Fruit fly (Drosophila melanogaster): ENCODE data around the gene Rpt3.

Gene Rpt3

DNA sequence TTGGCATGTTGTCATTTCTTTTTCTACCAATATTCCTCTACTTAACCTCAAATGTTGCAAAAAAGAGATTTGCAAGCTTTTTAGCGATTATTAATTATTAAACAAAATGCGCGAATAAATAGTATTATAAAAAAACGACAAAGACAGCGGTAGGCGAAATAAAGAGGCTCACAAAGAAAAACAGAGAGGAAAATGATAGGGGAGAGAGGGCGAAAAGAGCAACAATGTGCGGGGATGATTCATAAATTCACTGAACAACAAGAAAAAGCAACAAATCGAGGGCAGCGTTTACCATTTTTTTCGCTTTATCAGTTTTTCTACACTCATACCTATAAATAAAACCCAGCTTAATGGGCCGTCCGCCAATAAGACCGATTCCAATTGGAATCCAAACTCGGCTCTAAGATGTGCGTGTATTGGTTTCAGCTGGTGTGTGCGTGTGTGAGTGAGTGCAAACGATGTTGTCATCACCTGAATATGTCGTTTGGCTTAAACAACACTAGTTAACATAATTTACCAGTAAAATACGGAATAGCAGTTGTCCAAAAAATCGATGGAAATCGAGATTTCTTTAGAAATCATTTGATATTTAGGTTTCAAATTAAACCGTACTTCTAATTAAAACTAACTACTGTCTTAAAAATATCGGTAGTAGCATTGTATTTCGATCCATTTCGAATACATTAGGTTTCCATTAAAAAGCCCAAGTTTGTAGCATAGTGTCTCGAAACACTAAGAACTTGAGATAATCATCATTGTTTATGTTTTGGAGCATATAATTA is 31.1 kb downstream of the Rpt3 start (continued):
- TF ChIP-seq HmgZ (tag; optimal IDR thresholded peaks at IDR 0.05) (no peak), sob (GFP tag; IDR thresholded peaks at IDR 0.05) (no peak), bcd (GFP tag; optimal IDR thresholded peaks at IDR 0.05) (peak; percentile 11), gfzf (GFP tag; optimal IDR thresholded peaks at IDR 0.05) (no peak), phol (tag; optimal IDR thresholded peaks at IDR 0.05) (peak; percentile 7), CG12299 (tag; optimal IDR thresholded peaks at IDR 0.05) (no peak), dmrt99B (tag; optimal IDR thresholded peaks at IDR 0.05) (peak; percentile 19), CG4707 (GFP tag; optimal IDR thresholded peaks at IDR 0.05) (no peak), CG32767 (GFP tag; IDR thresholded peaks at IDR 0.05) (no peak), ssp (GFP tag; IDR thresholded peaks at IDR 0.05) (no peak), ftz-f1 (GFP tag; optimal IDR thresholded peaks at IDR 0.05) (no peak), HLHmδ (GFP tag; optimal IDR thresholded peaks at IDR 0.05) (no peak), pb (GFP tag; optimal IDR thresholded peaks at IDR 0.05) (no peak), Ssrp (tag; optimal IDR thresholded peaks at IDR 0.05) (no peak), sna (GFP tag; IDR thresholded peaks at IDR 0.05; ENCODE audit: partially characterized antibody) (no peak), bbx (GFP tag; IDR thresholded peaks at IDR 0.05; ENCODE audit: partially characterized antibody) (no peak), CG4328 (GFP tag; optimal IDR thresholded peaks at IDR 0.05) (no peak), lov (optimal IDR thresholded peaks at IDR 0.05) (no peak), lov (GFP tag; IDR thresholded peaks at IDR 0.05) (no peak), her (GFP tag; optimal IDR thresholded peaks at IDR 0.05) (no peak), CG31388 (GFP tag; optimal IDR thresholded peaks at IDR 0.05) (no peak), CG1792 (GFP tag; optimal IDR thresholded peaks at IDR 0.05) (no peak), crol (GFP tag; IDR thresholded peaks at IDR 0.05) (no peak), CG4617 (GFP tag; optimal IDR thresholded peaks at IDR 0.05; ENCODE audit: borderline replicate concordance) (no peak), bsh (GFP tag; optimal IDR thresholded peaks at IDR 0.05) (no peak), ems (GFP tag; optimal IDR thresholded peaks at IDR 0.05) (no peak), CG12219 (GFP tag; optimal IDR thresholded peaks at IDR 0.05) (no peak), Sox100B (GFP tag; optimal IDR thresholded peaks at IDR 0.05) (no peak), Atf3 (GFP tag; optimal IDR thresholded peaks at IDR 0.05) (no peak), corto (GFP tag; optimal IDR thresholded peaks at IDR 0.05) (no peak), Lim3 (GFP tag; IDR thresholded peaks at IDR 0.05) (no peak), CG32772 (GFP tag; IDR thresholded peaks at IDR 0.05) (no peak), Max (GFP tag; optimal IDR thresholded peaks at IDR 0.05) (no peak), CG2712 (tag; optimal IDR thresholded peaks at IDR 0.05) (peak; percentile 28), YL-1 (GFP tag; optimal IDR thresholded peaks at IDR 0.05) (no peak), jigr1 (GFP tag; IDR thresholded peaks at IDR 0.05) (no peak), CG12391 (tag; optimal IDR thresholded peaks at IDR 0.05) (no peak), dysf (GFP tag; IDR thresholded peaks at IDR 0.05) (peak; percentile 31; the same call in 1 of the 3 replicates), pfk (GFP tag; optimal IDR thresholded peaks at IDR 0.05) (no peak), az2 (GFP tag; optimal IDR thresholded peaks at IDR 0.05) (no peak), Neu2 (GFP tag; optimal IDR thresholded peaks at IDR 0.05; ENCODE audit: borderline replicate concordance) (no peak), CG7963 (GFP tag; IDR thresholded peaks at IDR 0.05; ENCODE audit: partially characterized antibody) (no peak), CG14441 (GFP tag; IDR thresholded peaks at IDR 0.05) (no peak), row (GFP tag; IDR thresholded peaks at IDR 0.05) (peak; percentile 42; the same call in 1 of the 3 replicates), CG12942 (GFP tag; optimal IDR thresholded peaks at IDR 0.05) (no peak), Nf-YA (GFP tag; IDR thresholded peaks at IDR 0.05) (no peak), Fer2 (tag; optimal IDR thresholded peaks at IDR 0.05) (no peak), cas (GFP tag; IDR thresholded peaks at IDR 0.05) (no peak), unpg (GFP tag; optimal IDR thresholded peaks at IDR 0.05) (no peak), Adf1 (GFP tag; IDR thresholded peaks at IDR 0.05) (no peak)
